Fruit fly (Drosophila melanogaster) whole organism, embryonic: ENCODE measurements around the gene CG11811.
A peak's percentile ranks its signal among the peaks of the same experiment; 100 is the strongest.

Experiments used
- Bdp1 ChIP-seq: fragments of 200-800 bp; sonication (Bioruptor generic); optimal IDR thresholded peaks from 3 replicates; lab custom pipeline; 2016; ENCODE audit warnings: missing biosample characterization, missing genetic modification characterization
- Blimp-1 ChIP-seq: fragments of 200-800 bp; sonication (Bioruptor generic); optimal IDR thresholded peaks from 3 replicates; lab custom pipeline; 2018; ENCODE audit warnings: missing biosample characterization, missing genetic modification characterization, mild to moderate bottlenecking, moderate library complexity, missing genetic modification reagents
- CG1024 ChIP-seq: fragments of 200-800 bp; sonication (Bioruptor generic); IDR thresholded peaks from 2 replicates; pipeline ENCODE4 v1.3.6; 2022; ENCODE audit warnings: missing biosample characterization, missing genetic modification characterization
- CG11456 ChIP-seq: fragments of 200-800 bp; sonication (Bioruptor generic); IDR thresholded peaks from 3 replicates; pipeline ENCODE4 v1.3.6; 2022; ENCODE audit warnings: missing biosample characterization, missing genetic modification characterization
- CG11696 ChIP-seq: fragments of 200-800 bp; sonication (Bioruptor generic); IDR thresholded peaks from 2 replicates; pipeline ENCODE4 v1.3.6; 2022; ENCODE audit warnings: missing biosample characterization, missing genetic modification characterization
- CG12219 ChIP-seq: fragments of 200-800 bp; sonication (Bioruptor generic); optimal IDR thresholded peaks from 3 replicates; lab custom pipeline; 2018; ENCODE audit warnings: missing biosample characterization, mild to moderate bottlenecking, missing genetic modification characterization
- CG14014 ChIP-seq: fragments of 200-800 bp; sonication (Bioruptor generic); IDR thresholded peaks from 2 replicates; pipeline ENCODE4 v1.3.6; 2022; ENCODE audit warnings: missing biosample characterization, missing genetic modification characterization
- CG2889 ChIP-seq: fragments of 200-800 bp; sonication (Bioruptor generic); IDR thresholded peaks from 3 replicates; pipeline ENCODE4 v1.3.6; 2022; ENCODE audit warnings: missing biosample characterization, missing genetic modification characterization
- CG4360 ChIP-seq: fragments of 200-800 bp; sonication (Bioruptor generic); IDR thresholded peaks from 2 replicates; pipeline ENCODE4 v1.3.6; 2022; ENCODE audit warnings: missing biosample characterization, missing genetic modification characterization
- CG4617 ChIP-seq: fragments of 200-800 bp; sonication (Bioruptor generic); optimal IDR thresholded peaks from 3 replicates; lab custom pipeline; 2016; ENCODE audit warnings: missing biosample characterization, missing genetic modification characterization, borderline replicate concordance
- CG4854 ChIP-seq: fragments of 200-800 bp; sonication (Bioruptor generic); optimal IDR thresholded peaks from 2 replicates; lab custom pipeline; 2016; ENCODE audit warnings: missing biosample characterization, missing genetic modification characterization, inconsistent platforms
- CG6765 ChIP-seq: fragments of 200-800 bp; sonication (Bioruptor generic); optimal IDR thresholded peaks from 3 replicates; lab custom pipeline; 2017; ENCODE audit warnings: missing biosample characterization, mild to moderate bottlenecking, missing genetic modification characterization
- CG8281 ChIP-seq: fragments of 200-800 bp; sonication (Bioruptor generic); optimal IDR thresholded peaks from 2 replicates; lab custom pipeline; 2018; ENCODE audit warnings: missing biosample characterization, mild to moderate bottlenecking, missing genetic modification characterization, moderate library complexity
- CG9817 ChIP-seq: fragments of 200-800 bp; sonication (Bioruptor generic); optimal IDR thresholded peaks from 2 replicates; lab custom pipeline; 2018; ENCODE audit warnings: missing biosample characterization, mild to moderate bottlenecking, missing genetic modification characterization, moderate library complexity
- Chrac-16 ChIP-seq: fragments of 200-800 bp; sonication (Bioruptor generic); optimal IDR thresholded peaks from 3 replicates; lab custom pipeline; 2016; ENCODE audit warnings: missing biosample characterization, missing genetic modification characterization
- CrebB ChIP-seq: fragments of 200-800 bp; sonication (Bioruptor generic); optimal IDR thresholded peaks from 3 replicates; lab custom pipeline; 2018; ENCODE audit warnings: missing biosample characterization, mild to moderate bottlenecking, missing genetic modification characterization
- Dfd ChIP-seq, 2 experiments: fragments of >200 bp; optimal IDR thresholded peaks; 2 replicates each; lab custom pipeline; 2017; ENCODE audit warnings: missing biosample characterization in 2 of 2, missing genetic modification characterization in 2 of 2
- Fer1 ChIP-seq: fragments of 200-800 bp; sonication (Bioruptor generic); optimal IDR thresholded peaks from 2 replicates; lab custom pipeline; 2017; ENCODE audit warnings: missing biosample characterization, mild to moderate bottlenecking, missing genetic modification characterization
- H15 ChIP-seq: fragments of 200-800 bp; sonication (Bioruptor generic); IDR thresholded peaks from 3 replicates; pipeline ENCODE4 v1.3.6; 2022; ENCODE audit warnings: missing biosample characterization, missing genetic modification characterization
- HLH54F ChIP-seq: fragments of 200-800 bp; sonication (Bioruptor generic); optimal IDR thresholded peaks from 3 replicates; lab custom pipeline; 2016; ENCODE audit warnings: missing biosample characterization, missing genetic modification characterization
- Hsf ChIP-seq: fragments of 200-800 bp; sonication (Bioruptor generic); optimal IDR thresholded peaks from 3 replicates; lab custom pipeline; 2016; ENCODE audit warnings: missing biosample characterization, missing genetic modification characterization
- Kr ChIP-seq: fragments of 200-800 bp; sonication (Bioruptor generic); optimal IDR thresholded peaks from 2 replicates; lab custom pipeline; 2017; ENCODE audit warnings: missing biosample characterization, mild to moderate bottlenecking, missing genetic modification characterization
- Meics ChIP-seq: fragments of 200-800 bp; sonication (Bioruptor generic); optimal IDR thresholded peaks from 2 replicates; lab custom pipeline; 2017; ENCODE audit warnings: missing biosample characterization, mild to moderate bottlenecking, missing genetic modification characterization
- Neu2 ChIP-seq: fragments of 200-800 bp; sonication (Bioruptor generic); optimal IDR thresholded peaks from 3 replicates; lab custom pipeline; 2016; ENCODE audit warnings: missing biosample characterization, missing genetic modification characterization, borderline replicate concordance
- Nf-YB ChIP-seq: fragments of 200-800 bp; sonication (Bioruptor generic); optimal IDR thresholded peaks from 3 replicates; lab custom pipeline; 2019; ENCODE audit warnings: missing biosample characterization, mild to moderate bottlenecking, missing genetic modification characterization, moderate library complexity
- Rx ChIP-seq: fragments of 200-800 bp; sonication (Bioruptor generic); IDR thresholded peaks from 2 replicates; pipeline ENCODE4 v1.3.6; 2022; ENCODE audit warnings: missing biosample characterization, missing genetic modification characterization
- Sin3A ChIP-seq: fragments of >200 bp; optimal IDR thresholded peaks from 2 replicates; lab custom pipeline; 2018
- Sox102F ChIP-seq: fragments of 200-800 bp; sonication (Bioruptor generic); optimal IDR thresholded peaks from 2 replicates; lab custom pipeline; 2018; ENCODE audit warnings: missing biosample characterization, mild to moderate bottlenecking, missing genetic modification characterization, moderate library complexity
- Ssrp ChIP-seq: fragments of 200-800 bp; sonication (Bioruptor generic); optimal IDR thresholded peaks from 2 replicates; lab custom pipeline; 2018; ENCODE audit warnings: missing biosample characterization, mild to moderate bottlenecking, missing genetic modification characterization, moderate library complexity
- Xrp1 ChIP-seq: fragments of 200-800 bp; sonication (Bioruptor generic); IDR thresholded peaks from 2 replicates; pipeline ENCODE4 v1.3.6; 2022; ENCODE audit warnings: missing biosample characterization, missing genetic modification characterization
- crc ChIP-seq: fragments of 200-800 bp; sonication (Bioruptor generic); optimal IDR thresholded peaks from 2 replicates; lab custom pipeline; 2016; ENCODE audit warnings: missing biosample characterization, missing genetic modification characterization
- dmrt11E ChIP-seq: fragments of 200-800 bp; sonication (Bioruptor generic); optimal IDR thresholded peaks from 3 replicates; lab custom pipeline; 2018; ENCODE audit warnings: missing biosample characterization, mild to moderate bottlenecking, missing genetic modification characterization, moderate library complexity
- dpn ChIP-seq, 2 experiments: fragments of 200-800 bp; sonication (Bioruptor generic); optimal IDR thresholded peaks; 3 replicates each; lab custom pipeline; 2016; ENCODE audit warnings: missing biosample characterization in 2 of 2, missing genetic modification characterization in 2 of 2
- eve ChIP-seq, 2 experiments: fragments of >200 bp; optimal IDR thresholded peaks; 2 replicates each; lab custom pipeline; 2017; ENCODE audit warnings: missing biosample characterization in 2 of 2, missing genetic modification characterization in 2 of 2
- h ChIP-seq: fragments of >200 bp; optimal IDR thresholded peaks from 2 replicates; lab custom pipeline; 2017
- ind ChIP-seq: fragments of 200-800 bp; sonication (Bioruptor generic); optimal IDR thresholded peaks from 3 replicates; lab custom pipeline; 2016; ENCODE audit warnings: missing biosample characterization, missing genetic modification characterization
- insv ChIP-seq, 2 experiments: fragments of 200-800 bp; sonication (Bioruptor generic); optimal IDR thresholded peaks; 3 replicates each; lab custom pipeline; 2016 to 2018; ENCODE audit warnings: missing biosample characterization in 2 of 2, missing genetic modification characterization in 2 of 2
- inv ChIP-seq: fragments of 200-800 bp; sonication (Bioruptor generic); IDR thresholded peaks from 2 replicates; pipeline ENCODE4 v1.3.6; 2022; ENCODE audit warnings: missing biosample characterization, missing genetic modification characterization; ENCODE audit not compliant: partially characterized antibody
- jing ChIP-seq: fragments of 200-800 bp; sonication (Bioruptor generic); optimal IDR thresholded peaks from 2 replicates; lab custom pipeline; 2018; ENCODE audit warnings: missing biosample characterization, mild to moderate bottlenecking, missing genetic modification characterization
- lilli ChIP-seq: fragments of 200-800 bp; sonication (Bioruptor generic); optimal IDR thresholded peaks from 3 replicates; lab custom pipeline; 2016; ENCODE audit warnings: missing biosample characterization, missing genetic modification characterization
- lov ChIP-seq, 2 experiments: fragments of 200-800 bp in 1 of 2; fragments of >200 bp in 1 of 2; sonication (Bioruptor generic) in 1 of 2; IDR thresholded peaks in 1 of 2; optimal IDR thresholded peaks in 1 of 2; 2 replicates in 1 of 2; 3 replicates in 1 of 2; pipeline versions ENCODE4 v1.3.6 to Lab custom; 2017 to 2022; ENCODE audit warnings: missing biosample characterization in 1 of 2, missing genetic modification characterization in 1 of 2
- mld ChIP-seq: fragments of 200-800 bp; sonication (Bioruptor generic); IDR thresholded peaks from 3 replicates; pipeline ENCODE4 v1.3.6; 2022; ENCODE audit warnings: missing biosample characterization, missing genetic modification characterization; ENCODE audit not compliant: partially characterized antibody
- pb ChIP-seq: fragments of 200-800 bp; sonication (Bioruptor generic); optimal IDR thresholded peaks from 3 replicates; lab custom pipeline; 2016; ENCODE audit warnings: missing biosample characterization, missing genetic modification characterization
- repo ChIP-seq: fragments of 200-800 bp; sonication (Bioruptor generic); optimal IDR thresholded peaks from 2 replicates; lab custom pipeline; 2016; ENCODE audit warnings: missing biosample characterization, missing genetic modification characterization
- sna ChIP-seq: fragments of 200-800 bp; sonication (Bioruptor generic); IDR thresholded peaks from 2 replicates; pipeline ENCODE4 v1.3.6; 2022; ENCODE audit warnings: missing biosample characterization, missing genetic modification characterization; ENCODE audit not compliant: partially characterized antibody
- tgo ChIP-seq: fragments of 200-800 bp; sonication (Bioruptor generic); IDR thresholded peaks from 3 replicates; pipeline ENCODE4 v1.3.6; 2022; ENCODE audit warnings: missing biosample characterization, missing genetic modification characterization
- trh ChIP-seq: fragments of 200-800 bp; sonication (Bioruptor generic); optimal IDR thresholded peaks from 2 replicates; lab custom pipeline; 2016; ENCODE audit warnings: missing biosample characterization, missing genetic modification characterization
- vfl ChIP-seq: fragments of 200-800 bp; sonication (Bioruptor generic); optimal IDR thresholded peaks from 2 replicates; lab custom pipeline; 2016; ENCODE audit warnings: missing biosample characterization, missing genetic modification characterization
- vnd ChIP-seq: fragments of 200-800 bp; sonication (Bioruptor generic); IDR thresholded peaks from 3 replicates; pipeline ENCODE4 v1.3.6; 2022; ENCODE audit warnings: missing biosample characterization, missing genetic modification characterization; ENCODE audit not compliant: partially characterized antibody
- vvl ChIP-seq: fragments of 200-800 bp; sonication (Bioruptor generic); IDR thresholded peaks from 2 replicates; pipeline ENCODE4 v1.3.6; 2022; ENCODE audit warnings: missing biosample characterization, missing genetic modification characterization
- wek ChIP-seq: fragments of 200-800 bp; sonication (Bioruptor generic); optimal IDR thresholded peaks from 3 replicates; lab custom pipeline; 2018; ENCODE audit warnings: missing biosample characterization, mild to moderate bottlenecking, missing genetic modification characterization, moderate library complexity

The CG11811 gene

dm6 chr3L:10690904-10691408 lies at the start of gene CG11811 (continued):
- TF ChIP-seq pb (GFP tag; lab: Kevin White, UChicago), result no peak
- TF ChIP-seq Bdp1 (GFP tag; lab: Kevin White, UChicago), result no peak
- TF ChIP-seq insv (GFP tag; optimal IDR thresholded peaks at IDR 0.05; lab: Kevin White, UChicago), result no peak
- no peak for TF ChIP-seq Dfd (GFP tag; optimal IDR thresholded peaks at IDR 0.05; lab: Kevin White, UChicago)
- no peak for TF ChIP-seq dpn (GFP tag; optimal IDR thresholded peaks at IDR 0.05; lab: Kevin White, UChicago)
- TF ChIP-seq vnd (GFP tag; lab: Robert Waterston, UW), result peak; percentile 60; the same call in 2 of the 3 replicates
- TF ChIP-seq CG12219 (GFP tag; lab: Kevin White, UChicago), result no peak
- TF ChIP-seq crc (GFP tag; lab: Kevin White, UChicago), result no peak
- TF ChIP-seq CG11456 (GFP tag; lab: Robert Waterston, UW), result no peak
- TF ChIP-seq CG8281, result no peak
- no peak for TF ChIP-seq HLH54F
- TF ChIP-seq Sin3A, result no peak
- no peak for TF ChIP-seq Chrac-16
- no peak; the same call in 1 of the 2 replicates for TF ChIP-seq CG14014
- no peak for TF ChIP-seq h
- TF ChIP-seq H15 (GFP tag; lab: Robert Waterston, UW), result no peak
- TF ChIP-seq CG1024 (GFP tag; lab: Robert Waterston, UW), result no peak
- no peak for TF ChIP-seq CG9817 (tag; lab: Kevin White, UChicago)
- TF ChIP-seq ind (GFP tag; lab: Kevin White, UChicago), result no peak
- TF ChIP-seq Blimp-1, result no peak
- TF ChIP-seq sna (GFP tag; lab: Robert Waterston, UW), result peak; percentile 72
- no peak for TF ChIP-seq tgo (GFP tag; lab: Robert Waterston, UW)
- no peak for TF ChIP-seq trh (GFP tag; lab: Kevin White, UChicago)
- 0 out of 2 replicates have a peak, but pooled peaks have one; percentile 20 for TF ChIP-seq vvl (GFP tag; lab: Robert Waterston, UW)
- TF ChIP-seq jing (GFP tag; lab: Kevin White, UChicago), result no peak
- TF ChIP-seq Neu2, result no peak
- no peak for TF ChIP-seq lov (optimal IDR thresholded peaks at IDR 0.05; lab: Kevin White, UChicago)
- no peak for TF ChIP-seq lov (GFP tag; IDR thresholded peaks at IDR 0.05; lab: Robert Waterston, UW)
- no peak for TF ChIP-seq repo (GFP tag; lab: Kevin White, UChicago)
- no peak for TF ChIP-seq CG2889
- no peak for TF ChIP-seq Fer1 (GFP tag; lab: Kevin White, UChicago)
- TF ChIP-seq Meics (GFP tag; lab: Kevin White, UChicago), result no peak
- no peak for TF ChIP-seq eve (GFP tag; optimal IDR thresholded peaks at IDR 0.05; lab: Kevin White, UChicago)
- TF ChIP-seq Xrp1 (GFP tag; lab: Robert Waterston, UW), result 0 out of 2 replicates have a peak, but pooled peaks have one; percentile 6
- no peak for TF ChIP-seq Rx (GFP tag; lab: Robert Waterston, UW)
- no peak for TF ChIP-seq Nf-YB (GFP tag; lab: Kevin White, UChicago)
- no peak for TF ChIP-seq CG6765 (GFP tag; lab: Kevin White, UChicago)
- peak; percentile 29 for TF ChIP-seq lilli
- TF ChIP-seq CG11696 (GFP tag; lab: Robert Waterston, UW), result no peak
- TF ChIP-seq Sox102F, result no peak
- TF ChIP-seq CrebB, result no peak
- no peak for TF ChIP-seq Kr
- peak; percentile 32 for TF ChIP-seq CG4854 (GFP tag; lab: Kevin White, UChicago)
- peak; percentile 18 for TF ChIP-seq CG4617 (GFP tag; lab: Kevin White, UChicago)
- TF ChIP-seq CG4360, result no peak
- peak; percentile 63 for TF ChIP-seq inv
- peak; percentile 68; the same call in 2 of the 3 replicates for TF ChIP-seq mld
- no peak for TF ChIP-seq Hsf (GFP tag; lab: Kevin White, UChicago)
- TF ChIP-seq Ssrp (tag; lab: Kevin White, UChicago), result no peak
- TF ChIP-seq wek (GFP tag; lab: Kevin White, UChicago), result no peak
- no peak for TF ChIP-seq vfl (GFP tag; lab: Kevin White, UChicago)
- TF ChIP-seq dmrt11E (tag; lab: Kevin White, UChicago), result no peak
